Fruit fly (Drosophila melanogaster): ENCODE data around the gene nebu.

DNA sequence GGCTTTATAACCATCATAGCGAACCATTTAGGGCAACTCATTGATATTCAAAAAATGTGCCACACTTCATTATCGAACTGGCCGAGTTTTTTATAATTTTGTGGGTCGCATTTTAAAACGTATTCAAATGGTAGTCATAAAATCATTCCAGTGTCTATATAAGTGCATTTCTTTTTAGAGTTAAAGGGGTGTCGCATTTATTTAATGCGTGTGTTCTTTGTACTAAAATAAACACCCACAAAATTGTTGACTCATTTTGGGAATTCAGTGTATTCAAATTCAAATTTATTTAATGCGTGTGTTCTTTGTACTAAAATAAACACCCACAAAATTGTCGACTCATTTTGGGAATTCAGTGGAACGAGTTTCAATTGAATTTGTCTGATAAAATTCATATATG, 12.5 kb downstream of the nebu start:
- TF ChIP-seq CTCF (optimal IDR thresholded peaks at IDR 0.05) (no peak), CG8478 (optimal IDR thresholded peaks at IDR 0.05) (no peak)
